Worm (Caenorhabditis elegans): ENCODE measurements around the gene F55H2.5.
A peak's percentile ranks its signal among the peaks of the same experiment; 100 is the strongest.

The F55H2.5 gene

DNA sequence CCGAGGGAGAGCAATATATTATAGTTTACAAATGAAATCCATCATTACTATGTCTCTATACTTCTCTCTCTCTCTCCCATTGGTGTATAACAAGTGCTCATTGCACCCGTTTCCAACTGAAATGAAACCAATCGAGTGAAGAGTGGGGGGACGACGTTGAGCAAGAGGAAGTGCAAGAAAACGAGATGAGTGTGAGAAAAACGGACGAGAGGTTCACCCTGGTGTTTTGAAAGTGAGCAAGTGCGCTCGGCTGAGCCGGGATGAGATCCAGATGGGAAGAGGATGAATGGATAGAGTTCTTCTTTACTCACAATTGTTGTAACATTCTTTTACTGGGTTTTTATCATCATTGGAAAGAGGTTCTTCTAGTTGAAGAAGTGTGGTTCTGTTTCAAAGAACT lies 27.6 kb upstream of the F55H2.5 start:
- TF ChIP-seq ceh-31 (tag; optimal IDR thresholded peaks at IDR 0.05) (peak; percentile 56), elt-4 (tag; optimal IDR thresholded peaks at IDR 0.05) (no peak), eyg-1 (tag; optimal IDR thresholded peaks at IDR 0.05) (no peak), hlh-8 (tag; optimal IDR thresholded peaks at IDR 0.05) (peak; percentile 80), nfya-1 (tag; optimal IDR thresholded peaks at IDR 0.05) (peak; percentile 59), unc-42 (tag; optimal IDR thresholded peaks at IDR 0.05) (peak; percentile 54), ceh-45 (GFP tag; IDR thresholded peaks at IDR 0.05) (no peak), unc-55 (GFP tag; optimal IDR thresholded peaks at IDR 0.05) (no peak), ceh-34 (tag; optimal IDR thresholded peaks at IDR 0.05) (peak; percentile 32), F13H6.1 (tag; optimal IDR thresholded peaks at IDR 0.05) (no peak), pag-3 (tag; optimal IDR thresholded peaks at IDR 0.05; ENCODE audit: borderline replicate concordance) (no peak)

DNA sequence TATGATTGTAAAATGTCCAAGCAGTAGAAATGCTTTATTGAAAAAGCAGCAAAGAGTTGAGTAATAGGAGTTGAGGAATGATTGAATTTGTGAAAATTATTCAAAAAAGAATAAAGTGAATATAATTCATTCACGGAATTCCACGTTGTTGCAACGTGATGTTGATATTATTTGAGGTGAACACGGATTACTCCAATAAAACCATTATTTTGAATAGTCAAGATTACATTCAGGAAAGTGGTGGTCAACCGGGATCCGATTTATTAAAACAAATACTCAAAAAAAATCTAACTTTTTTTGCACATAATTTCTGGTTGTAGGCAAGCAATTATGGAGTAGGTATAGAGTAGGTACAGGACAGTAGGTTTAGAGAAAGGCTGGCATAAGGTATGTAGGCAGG lies 25.9 kb upstream of the F55H2.5 start, which contains the start of gene bre-3:
TSS of gene bre-3 (minus strand) at position 101 of the 400 bp plus-strand sequence.
- TF ChIP-seq sdc-2 (tag; optimal IDR thresholded peaks at IDR 0.05), result no peak
- no peak for TF ChIP-seq T23F11.4 (GFP tag; optimal IDR thresholded peaks at IDR 0.05)
- TF ChIP-seq zip-5 (tag; optimal IDR thresholded peaks at IDR 0.05), result no peak

DNA sequence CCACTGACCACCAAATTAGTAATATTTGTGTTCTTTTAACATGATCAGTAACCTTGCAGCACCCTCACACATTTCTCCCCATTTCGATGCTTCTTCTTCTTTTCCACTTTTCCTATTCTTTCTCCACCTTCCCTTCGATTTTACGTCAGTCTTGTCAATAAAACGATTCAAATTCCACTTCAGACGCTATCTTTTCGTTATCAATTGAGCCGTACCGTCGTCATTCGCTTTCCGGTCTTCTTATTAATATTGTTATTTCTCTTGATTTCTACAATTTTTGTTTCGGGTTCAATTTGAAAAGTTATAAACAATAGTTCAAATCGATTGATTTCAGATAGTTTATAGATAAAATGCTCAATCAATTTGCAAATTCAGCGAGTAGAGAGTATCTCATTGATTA lies 23.8 kb upstream of the F55H2.5 start:
- TF ChIP-seq pat-9 (tag; optimal IDR thresholded peaks at IDR 0.05), result no peak
- TF ChIP-seq elt-2 (tag; optimal IDR thresholded peaks at IDR 0.05), result peak; percentile 6
- no peak for TF ChIP-seq dve-1 (tag; optimal IDR thresholded peaks at IDR 0.05)
- TF ChIP-seq F13H6.1 (tag; optimal IDR thresholded peaks at IDR 0.05), result no peak
- no peak for TF ChIP-seq ceh-45 (GFP tag; IDR thresholded peaks at IDR 0.05)

DNA sequence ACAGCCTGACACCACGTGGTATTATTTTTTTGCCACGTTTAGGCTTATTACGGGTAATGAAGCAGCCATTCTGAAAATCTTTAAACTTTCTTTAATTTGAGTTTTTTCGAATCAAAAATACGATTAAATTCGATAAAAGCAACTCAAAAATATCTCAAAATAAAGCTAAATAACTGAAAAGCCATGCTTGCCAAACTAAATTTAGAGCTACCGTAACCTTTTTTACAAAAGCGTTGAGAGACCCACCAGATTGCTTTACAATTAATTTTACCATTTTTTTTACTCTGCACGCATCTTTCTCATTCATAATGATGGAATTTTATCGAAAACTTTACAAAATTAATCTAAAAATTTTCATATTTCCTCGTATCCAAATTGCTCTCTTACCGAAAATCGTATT lies 23.2 kb upstream of the F55H2.5 start:
- TF ChIP-seq ztf-16 (tag; optimal IDR thresholded peaks at IDR 0.05) (no peak), hlh-6 (tag; optimal IDR thresholded peaks at IDR 0.05) (no peak), dmd-4 (tag; optimal IDR thresholded peaks at IDR 0.05; ENCODE audit: borderline replicate concordance) (no peak), eyg-1 (tag; optimal IDR thresholded peaks at IDR 0.05) (no peak), sox-4 (tag; optimal IDR thresholded peaks at IDR 0.05) (no peak), ceh-6 (GFP tag; optimal IDR thresholded peaks at IDR 0.05) (no peak), K09A11.1 (tag; optimal IDR thresholded peaks at IDR 0.05; ENCODE audit: insufficient read depth) (no peak), nhr-232 (tag; optimal IDR thresholded peaks at IDR 0.05) (no peak), ceh-24 (tag; optimal IDR thresholded peaks at IDR 0.05) (no peak), fkh-10 (GFP tag; optimal IDR thresholded peaks at IDR 0.05) (no peak), hlh-30 (tag; optimal IDR thresholded peaks at IDR 0.05; ENCODE audit: insufficient read depth) (no peak), ceh-34 (tag; optimal IDR thresholded peaks at IDR 0.05) (no peak), F13H6.1 (tag; optimal IDR thresholded peaks at IDR 0.05) (no peak), K02D7.2 (tag; optimal IDR thresholded peaks at IDR 0.05) (no peak), npax-4 (tag; optimal IDR thresholded peaks at IDR 0.05) (no peak), ceh-19 (GFP tag; optimal IDR thresholded peaks at IDR 0.05) (no peak), pha-2 (tag; optimal IDR thresholded peaks at IDR 0.05) (no peak), hlh-13 (GFP tag; optimal IDR thresholded peaks at IDR 0.05) (no peak), ceh-22 (tag; optimal IDR thresholded peaks at IDR 0.05) (no peak)

DNA sequence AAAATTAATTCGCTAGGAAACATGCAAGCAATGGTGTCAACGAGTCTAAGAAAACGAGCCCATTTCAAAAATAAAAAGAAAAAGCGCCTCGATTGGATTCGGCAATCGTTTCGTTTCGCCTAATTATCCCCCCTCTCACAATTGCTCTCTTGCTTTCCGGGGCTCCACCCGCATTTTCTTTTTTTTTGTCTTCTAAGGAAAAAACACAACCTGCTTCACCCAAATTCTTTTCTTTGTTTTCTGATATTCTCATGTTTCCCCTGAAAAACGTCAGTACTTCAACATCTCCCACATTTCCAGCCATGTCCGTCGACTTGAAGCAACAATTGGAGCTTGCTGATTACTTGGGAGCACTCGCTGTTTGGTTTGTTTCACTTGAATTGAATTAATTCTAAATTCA lies 22.8 kb upstream of the F55H2.5 start, which contains the start of gene nlp-36:
TSS of gene nlp-36 (plus strand) at position 301 of the 400 bp plus-strand sequence.
- TF ChIP-seq C38D4.7 (GFP tag; optimal IDR thresholded peaks at IDR 0.05) (no peak), ceh-30 (tag; optimal IDR thresholded peaks at IDR 0.05) (no peak), ceh-34 (tag; optimal IDR thresholded peaks at IDR 0.05) (no peak), rnt-1 (tag; optimal IDR thresholded peaks at IDR 0.05) (no peak), ceh-48 (tag; optimal IDR thresholded peaks at IDR 0.05) (no peak), unc-55 (GFP tag; optimal IDR thresholded peaks at IDR 0.05) (no peak), ceh-45 (GFP tag; IDR thresholded peaks at IDR 0.05) (no peak), F13H6.1 (tag; optimal IDR thresholded peaks at IDR 0.05) (no peak), tbx-7 (tag; optimal IDR thresholded peaks at IDR 0.05) (no peak), sox-2 (GFP tag; IDR thresholded peaks at IDR 0.05) (no peak), sox-4 (tag; optimal IDR thresholded peaks at IDR 0.05) (no peak), ceh-9 (tag; optimal IDR thresholded peaks at IDR 0.05) (no peak), ztf-16 (tag; optimal IDR thresholded peaks at IDR 0.05) (no peak), lin-11 (tag; optimal IDR thresholded peaks at IDR 0.05) (no peak), K09A11.1 (tag; optimal IDR thresholded peaks at IDR 0.05; ENCODE audit: insufficient read depth) (no peak), sdc-2 (tag; optimal IDR thresholded peaks at IDR 0.05) (no peak), ref-2 (tag; optimal IDR thresholded peaks at IDR 0.05) (no peak), fkh-10 (GFP tag; optimal IDR thresholded peaks at IDR 0.05) (no peak)
